Fruit fly (Drosophila melanogaster) whole organism: ENCODE measurements around the gene CG34348.

ENCODE experiments used
- CG8478 ChIP-seq: fragments of >200 bp; optimal IDR thresholded peaks from 2 replicates; lab custom pipeline; 2018; ENCODE audit warnings: inconsistent platforms
- Dll ChIP-seq: fragments of >200 bp; optimal IDR thresholded peaks from 2 replicates; lab custom pipeline; 2017
- EcR ChIP-seq, 2 experiments: fragments of >200 bp; optimal IDR thresholded peaks; 2 replicates each; lab custom pipeline; 2017; ENCODE audit warnings: missing biosample characterization in 2 of 2, missing genetic modification characterization in 2 of 2, missing genetic modification reagents in 2 of 2
- pan ChIP-seq: fragments of >200 bp; optimal IDR thresholded peaks from 2 replicates; lab custom pipeline; 2017
- psq ChIP-seq: fragments of >200 bp; optimal IDR thresholded peaks from 2 replicates; lab custom pipeline; 2017
- usp ChIP-seq: fragments of >200 bp; optimal IDR thresholded peaks from 2 replicates; lab custom pipeline; 2017; ENCODE audit warnings: missing biosample characterization, missing genetic modification characterization, mixed read lengths

The CG34348 gene

DNA sequence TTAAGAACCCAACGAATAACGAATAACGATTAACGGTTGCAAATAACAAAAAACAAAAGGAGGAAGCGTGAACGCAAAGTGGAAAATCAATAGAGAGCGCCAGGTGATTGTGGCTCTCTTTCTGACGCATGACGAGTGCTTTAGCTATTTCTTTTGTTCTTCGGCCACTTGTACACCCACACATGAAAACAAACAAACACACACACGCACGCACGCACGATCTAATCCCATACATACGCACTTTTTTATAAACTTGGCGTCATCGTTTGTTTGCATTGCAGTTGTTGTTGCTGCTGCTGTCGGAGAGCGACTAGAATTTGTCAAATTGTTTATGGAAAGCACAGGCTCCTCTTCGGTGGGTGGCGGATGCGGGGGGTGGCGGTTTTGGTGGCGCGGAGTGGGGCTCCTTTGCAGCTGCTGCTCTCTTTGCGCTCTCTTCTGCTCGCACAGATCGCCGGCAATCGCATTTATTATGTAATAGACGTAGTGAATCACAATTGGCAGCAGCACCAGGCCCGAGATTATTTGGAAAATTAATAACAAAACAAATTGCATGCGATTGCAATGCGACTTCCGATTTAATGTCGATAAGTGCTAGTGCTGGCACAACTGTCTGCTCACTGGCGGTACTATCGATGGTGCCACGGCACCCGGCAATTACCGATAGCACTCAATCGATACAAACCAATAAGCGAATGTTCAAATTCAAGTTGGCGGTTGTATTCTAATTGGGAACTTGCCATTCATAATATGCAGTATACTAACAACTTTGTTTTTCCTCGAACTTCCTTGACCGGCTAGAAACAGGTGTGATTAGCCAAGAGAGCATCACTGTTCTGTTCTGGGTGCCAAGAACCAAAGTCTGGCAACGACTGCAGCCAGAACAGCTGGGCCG, 453 bp upstream of the CG34348 start:
- TF ChIP-seq Dll, result peak; percentile 40
- TF ChIP-seq psq, result no peak

- TF ChIP-seq Dll (no peak), pan (lab: Kevin White, UChicago) (no peak), CG8478 (lab: Kevin White, UChicago) (no peak), psq (no peak), usp (no peak), EcR (GFP tag; optimal IDR thresholded peaks at IDR 0.05; lab: Kevin White, UChicago) (no peak)
Observed at dm6 chrX:11340719-11341322, 1.1 kb downstream of the CG34348 start.

- TF ChIP-seq Dll (no peak), EcR (GFP tag; optimal IDR thresholded peaks at IDR 0.05; lab: Kevin White, UChicago) (no peak), pan (lab: Kevin White, UChicago) (no peak), usp (no peak), CG8478 (lab: Kevin White, UChicago) (no peak), psq (no peak)
Observed at dm6 chrX:11342168-11342567, 2.5 kb downstream of the CG34348 start.

DNA sequence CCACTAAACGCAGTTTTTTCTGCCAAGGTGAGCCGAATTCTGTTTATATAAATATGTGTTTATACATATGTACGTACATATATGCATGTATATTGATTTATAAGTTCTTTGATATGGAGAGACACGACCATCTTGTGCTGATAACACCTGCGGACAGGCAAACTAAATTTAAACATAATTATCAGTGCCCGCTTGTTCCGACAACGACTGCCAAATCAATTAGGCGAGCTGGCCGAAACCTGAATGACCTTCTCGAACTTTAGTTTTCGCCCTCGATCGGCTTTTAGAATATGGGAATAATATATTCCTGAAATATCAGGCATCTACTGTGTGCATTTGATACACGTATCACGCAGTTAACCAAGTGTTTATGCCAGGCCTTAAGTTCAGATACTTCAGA, 3.1 kb downstream of the CG34348 start:
- TF ChIP-seq pan (lab: Kevin White, UChicago), result no peak
- TF ChIP-seq Dll, result no peak
- no peak for TF ChIP-seq psq
- no peak for TF ChIP-seq CG8478 (lab: Kevin White, UChicago)

DNA sequence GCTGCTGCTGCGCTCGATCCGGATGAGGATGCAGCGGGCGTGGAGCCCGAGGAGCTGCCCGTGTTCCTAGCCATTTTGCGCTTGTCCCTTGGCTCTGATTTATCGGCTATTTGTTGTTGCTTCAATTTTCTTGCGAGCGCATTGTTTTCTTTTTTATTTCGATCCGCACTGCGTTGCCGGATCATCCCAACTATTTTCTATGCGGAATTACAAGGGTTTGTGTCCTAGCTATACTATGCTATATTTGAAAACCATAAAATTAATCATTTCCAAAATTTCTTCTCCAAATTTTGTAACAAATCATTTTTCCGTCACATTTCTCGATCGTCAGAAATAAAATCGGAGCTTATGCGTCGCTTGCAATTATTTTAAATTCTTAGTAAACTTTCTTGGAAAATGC, 8.1 kb downstream of the CG34348 start, which contains the start of the genes GCS1 and CG11756:
Gene GCS1 (minus strand): TSS at position 193 of the 400 bp plus-strand sequence.
Gene CG11756 (plus strand): TSS at position 312 of the 400 bp plus-strand sequence.
- TF ChIP-seq Dll (no peak), usp (no peak), psq (no peak), pan (lab: Kevin White, UChicago) (no peak), CG8478 (lab: Kevin White, UChicago) (no peak), EcR (GFP tag; optimal IDR thresholded peaks at IDR 0.05; lab: Kevin White, UChicago) (no peak)

DNA sequence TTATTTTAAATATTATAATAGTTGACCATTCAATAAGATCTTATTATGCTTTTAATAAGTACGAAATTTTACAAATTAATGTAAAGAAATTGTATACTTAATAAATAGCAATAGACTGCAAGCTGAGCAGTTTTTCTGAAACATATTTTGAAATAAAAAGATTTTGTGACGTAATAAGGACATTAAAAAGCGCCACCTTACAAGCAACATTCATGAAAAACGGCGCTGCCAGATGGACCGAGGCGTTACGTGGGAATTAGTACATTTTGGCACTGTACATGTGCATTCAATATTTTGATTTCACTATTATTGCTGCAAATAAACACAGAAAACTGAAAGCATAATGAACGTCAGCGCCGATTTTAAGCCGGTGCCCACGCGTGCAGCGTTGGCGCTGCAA, 9.2 kb downstream of the CG34348 start, which contains the start of gene CG1738:
Gene CG1738 (plus strand): TSS at position 221 of the 400 bp plus-strand sequence.
- TF ChIP-seq Dll (no peak), usp (no peak)

dm6 chrX:11349780-11350179, 10.1 kb downstream of the CG34348 start, which contains the start of gene NdufV3:
Gene NdufV3 (plus strand): TSS chrX:11349998.
- TF ChIP-seq psq, result no peak
- no peak for TF ChIP-seq EcR (GFP tag; optimal IDR thresholded peaks at IDR 0.05; lab: Kevin White, UChicago)
- no peak for TF ChIP-seq Dll
- TF ChIP-seq CG8478 (lab: Kevin White, UChicago), result no peak
- TF ChIP-seq usp, result no peak
- no peak for TF ChIP-seq pan (lab: Kevin White, UChicago)

- no peak for TF ChIP-seq Dll
- no peak for TF ChIP-seq usp
- no peak for TF ChIP-seq CG8478 (lab: Kevin White, UChicago)
- TF ChIP-seq psq, result no peak
- no peak for TF ChIP-seq pan (lab: Kevin White, UChicago)
- TF ChIP-seq EcR (GFP tag; optimal IDR thresholded peaks at IDR 0.05; lab: Kevin White, UChicago), result no peak
Observed at dm6 chrX:11350505-11351327, 11.0 kb downstream of the CG34348 start, which contains the start of gene CG1737. Gene CG1737 (plus strand): TSS chrX:11350608.

DNA sequence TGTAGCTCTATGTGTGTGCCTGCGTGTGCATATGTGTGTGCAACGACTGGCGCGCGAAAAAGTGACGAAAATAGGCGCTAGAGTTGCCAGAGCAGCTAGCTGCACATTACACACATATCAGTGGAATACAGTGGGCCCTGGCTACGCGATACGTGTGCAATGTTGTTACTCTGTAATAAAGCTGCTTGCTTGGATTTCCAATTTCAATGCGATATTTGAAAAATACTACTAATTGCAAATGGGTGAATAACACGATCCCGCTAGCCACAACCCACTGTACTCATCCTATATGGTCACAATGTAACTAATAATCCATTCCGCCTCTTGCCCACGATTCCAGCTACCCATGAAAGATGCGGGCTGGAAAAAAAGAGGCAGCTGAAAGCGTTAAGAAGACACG, 11.7 kb downstream of the CG34348 start:
- no peak for TF ChIP-seq pan (lab: Kevin White, UChicago)
- no peak for TF ChIP-seq EcR (GFP tag; optimal IDR thresholded peaks at IDR 0.05; lab: Kevin White, UChicago)
- no peak for TF ChIP-seq psq
- TF ChIP-seq CG8478 (lab: Kevin White, UChicago), result no peak
- TF ChIP-seq Dll, result no peak
- no peak for TF ChIP-seq usp

DNA sequence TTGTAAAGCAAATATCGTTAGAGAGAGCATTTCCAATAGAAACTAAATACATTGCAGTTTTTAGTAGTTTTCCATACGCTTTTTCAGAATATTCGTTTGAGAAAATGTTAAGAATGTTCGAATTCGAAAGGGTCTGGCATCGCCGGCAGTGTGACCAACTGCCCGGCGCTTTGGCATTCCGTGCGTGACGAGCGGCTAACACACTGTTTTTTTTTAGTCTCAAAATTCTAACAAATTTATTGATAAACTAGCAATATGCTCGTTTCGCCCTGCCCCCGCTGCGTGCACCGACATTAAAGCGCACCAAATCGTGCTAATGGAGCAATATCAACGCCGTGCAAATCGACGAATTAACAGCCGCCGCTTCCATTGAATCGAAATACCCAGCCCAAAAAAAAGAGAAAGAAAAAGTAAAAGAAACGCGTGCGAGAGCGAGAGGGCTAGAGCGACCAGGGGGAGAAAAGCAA, 16.1 kb downstream of the CG34348 start, which contains the start of gene dsh:
Gene dsh (plus strand): TSS at position 174 of the 467 bp plus-strand sequence.
- TF ChIP-seq usp (no peak), EcR (GFP tag; optimal IDR thresholded peaks at IDR 0.05; lab: Kevin White, UChicago) (no peak), Dll (no peak)

DNA sequence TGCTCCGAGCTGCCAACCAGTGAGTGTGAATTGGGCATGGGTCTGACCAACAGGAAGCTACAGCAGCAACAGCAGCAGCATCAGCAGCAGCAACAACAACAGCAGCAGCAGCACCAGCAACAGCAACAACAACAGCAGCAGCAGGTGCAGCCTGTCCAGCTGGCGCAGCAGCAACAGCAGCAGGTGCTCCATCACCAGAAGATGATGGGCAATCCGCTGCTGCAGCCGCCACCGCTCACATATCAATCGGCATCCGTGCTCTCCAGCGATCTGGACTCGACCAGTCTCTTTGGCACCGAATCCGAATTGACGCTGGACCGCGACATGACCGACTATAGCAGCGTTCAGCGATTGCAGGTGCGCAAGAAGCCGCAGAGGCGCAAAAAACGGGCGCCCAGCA, 17.0 kb downstream of the CG34348 start:
- TF ChIP-seq EcR (GFP tag; optimal IDR thresholded peaks at IDR 0.05; lab: Kevin White, UChicago) (no peak), usp (no peak), psq (no peak), CG8478 (lab: Kevin White, UChicago) (no peak), pan (lab: Kevin White, UChicago) (no peak), Dll (no peak)

- TF ChIP-seq Dll (no peak), EcR (GFP tag; optimal IDR thresholded peaks at IDR 0.05; lab: Kevin White, UChicago) (no peak), psq (no peak), usp (no peak), pan (lab: Kevin White, UChicago) (no peak), CG8478 (lab: Kevin White, UChicago) (no peak)
Observed at dm6 chrX:11359081-11359481, 19.4 kb downstream of the CG34348 start, which contains the start of gene Pa1. Gene Pa1 (plus strand): TSS chrX:11359236.
